Worm (Caenorhabditis elegans): Measurements from ENCODE around the gene zim-1.
A peak's percentile ranks its signal among the peaks of the same experiment; 100 is the strongest.

zim-1 gene

DNA sequence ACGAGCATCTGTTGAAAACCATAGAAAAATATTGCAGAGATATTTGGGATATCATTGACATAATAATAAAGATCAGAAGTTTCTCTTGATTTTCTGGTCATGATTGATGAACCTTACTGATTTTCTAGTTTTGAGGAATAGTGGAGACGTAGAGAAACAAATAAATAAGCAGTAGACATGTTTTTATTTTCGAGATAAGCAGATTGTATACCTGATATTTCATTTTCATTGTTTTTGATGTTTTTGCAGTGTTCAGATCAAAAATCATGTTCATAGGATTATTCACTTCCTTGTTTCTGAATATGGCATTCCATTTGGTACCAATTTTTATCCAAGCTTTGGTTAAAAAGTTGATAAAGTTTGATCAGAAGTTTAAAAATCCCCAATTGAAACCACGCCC lies 8.3 kb upstream of the zim-1 start, which contains the start of gene T07G12.4:
T07G12.4 (minus strand) TSS at position 101 of the 400 bp plus-strand sequence.
- no peak for TF ChIP-seq med-1 (GFP tag; optimal IDR thresholded peaks at IDR 0.05; ENCODE audit: insufficient read depth)
- no peak for TF ChIP-seq flt-1 (GFP tag; IDR thresholded peaks at IDR 0.05)
- no peak for TF ChIP-seq klf-2 (GFP tag; conservative IDR thresholded peaks at IDR 0.05)
- no peak for TF ChIP-seq ztf-23 (GFP tag; IDR thresholded peaks at IDR 0.05)
- no peak for TF ChIP-seq T22C8.4 (GFP tag; IDR thresholded peaks at IDR 0.05)
- TF ChIP-seq ztf-29 (GFP tag; IDR thresholded peaks at IDR 0.05): no peak
- no peak for TF ChIP-seq tab-1 (GFP tag; IDR thresholded peaks at IDR 0.05)
- TF ChIP-seq ref-1 (GFP tag; conservative IDR thresholded peaks at IDR 0.05): no peak
- TF ChIP-seq cog-1 (tag; optimal IDR thresholded peaks at IDR 0.05): no peak

DNA sequence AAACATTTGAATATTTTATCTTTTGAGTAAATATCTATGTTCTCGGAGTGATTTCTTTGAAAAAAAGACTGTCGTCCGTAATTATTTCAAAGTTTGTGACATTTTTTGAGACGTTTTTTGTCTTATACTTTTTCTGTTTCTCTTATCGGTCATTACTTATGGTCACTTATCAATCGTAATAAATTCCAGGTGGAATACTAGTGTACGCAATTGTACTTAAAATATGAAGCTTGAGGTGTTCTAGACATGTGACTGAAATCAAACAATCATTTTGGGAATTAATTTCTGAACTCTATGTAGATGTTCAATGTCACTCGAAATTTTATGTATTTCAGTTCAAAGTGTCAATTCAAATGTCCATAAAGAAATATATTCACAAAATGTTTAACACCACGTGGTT lies 4.6 kb upstream of the zim-1 start:
- TF ChIP-seq ref-1 (GFP tag; conservative IDR thresholded peaks at IDR 0.05): no peak
- TF ChIP-seq ztf-23 (GFP tag; IDR thresholded peaks at IDR 0.05): no peak
- no peak for TF ChIP-seq T22C8.4 (GFP tag; IDR thresholded peaks at IDR 0.05)
- TF ChIP-seq med-1 (GFP tag; optimal IDR thresholded peaks at IDR 0.05; ENCODE audit: insufficient read depth): no peak

DNA sequence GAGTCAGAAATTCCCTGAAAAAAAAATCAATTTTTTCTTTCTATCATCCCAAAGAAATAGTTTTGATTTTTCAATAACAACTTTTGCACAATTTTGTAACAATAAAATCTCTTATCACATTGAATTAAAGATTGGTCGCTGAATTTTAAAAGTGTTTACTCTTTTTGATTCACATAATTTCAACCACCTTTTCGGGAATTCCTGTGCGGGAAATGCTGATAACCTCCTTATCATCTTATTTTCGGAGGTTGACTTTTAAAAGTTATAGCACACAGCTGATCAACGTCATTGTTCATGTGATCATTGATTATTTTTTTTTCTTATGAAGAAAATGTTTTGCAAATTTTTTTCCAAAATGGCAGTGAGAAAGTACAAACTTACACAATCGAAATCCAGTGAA lies 3.5 kb upstream of the zim-1 start:
- TF ChIP-seq ztf-29 (GFP tag; IDR thresholded peaks at IDR 0.05) (no peak), tab-1 (GFP tag; IDR thresholded peaks at IDR 0.05) (no peak), ztf-23 (GFP tag; IDR thresholded peaks at IDR 0.05) (no peak), cog-1 (tag; optimal IDR thresholded peaks at IDR 0.05) (no peak), flt-1 (GFP tag; IDR thresholded peaks at IDR 0.05) (no peak), med-1 (GFP tag; optimal IDR thresholded peaks at IDR 0.05; ENCODE audit: insufficient read depth) (no peak), T22C8.4 (GFP tag; IDR thresholded peaks at IDR 0.05) (no peak), klf-2 (GFP tag; conservative IDR thresholded peaks at IDR 0.05) (no peak), ref-1 (GFP tag; conservative IDR thresholded peaks at IDR 0.05) (no peak)

DNA sequence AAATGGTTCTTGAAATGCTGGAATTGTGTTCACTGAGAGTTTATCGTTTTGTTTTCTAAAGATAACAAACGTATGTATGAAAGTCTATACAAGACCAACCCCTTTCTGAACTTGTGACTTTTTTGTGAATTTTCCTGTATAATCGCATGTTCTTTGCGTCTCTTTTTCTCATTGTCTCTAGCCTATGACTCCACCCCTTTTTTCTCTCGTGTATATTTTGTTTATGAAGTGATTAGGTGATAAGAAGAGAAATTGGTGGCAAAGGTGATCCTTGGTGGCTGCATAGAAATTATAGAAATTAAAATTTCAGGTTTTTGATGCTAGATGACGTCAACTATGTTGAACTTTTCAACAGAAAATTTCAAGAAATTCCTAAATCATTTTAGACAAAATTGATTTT lies 1.8 kb upstream of the zim-1 start, which contains the start of gene T07G12.5:
T07G12.5 (minus strand) TSS at position 101 of the 400 bp plus-strand sequence.
- TF ChIP-seq T22C8.4 (GFP tag; IDR thresholded peaks at IDR 0.05) (no peak), ref-1 (GFP tag; conservative IDR thresholded peaks at IDR 0.05) (no peak), tab-1 (GFP tag; IDR thresholded peaks at IDR 0.05) (no peak), ztf-29 (GFP tag; IDR thresholded peaks at IDR 0.05) (no peak), cog-1 (tag; optimal IDR thresholded peaks at IDR 0.05) (no peak), klf-2 (GFP tag; conservative IDR thresholded peaks at IDR 0.05) (no peak), flt-1 (GFP tag; IDR thresholded peaks at IDR 0.05) (no peak)

DNA sequence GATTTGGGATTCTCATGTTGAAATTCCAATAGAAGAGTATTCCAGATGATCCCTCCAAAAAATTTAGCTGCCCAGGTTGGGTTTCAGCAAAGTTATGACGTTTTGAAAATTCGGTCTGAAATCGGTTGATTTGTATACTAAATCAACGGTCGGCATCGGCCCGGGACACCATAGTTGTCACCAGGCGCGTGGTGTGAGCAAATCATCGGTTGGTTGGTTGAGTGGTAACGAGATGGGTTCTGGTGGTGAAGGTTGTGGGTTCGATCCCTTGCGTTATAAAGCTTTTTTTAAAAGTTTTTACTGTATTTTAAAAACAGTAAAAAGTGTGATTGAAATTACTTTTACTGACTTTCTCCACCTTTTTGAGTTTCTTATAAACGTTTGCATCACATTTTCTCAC lies 1.7 kb downstream of the zim-1 start:
- TF ChIP-seq tab-1 (GFP tag; IDR thresholded peaks at IDR 0.05): 0 out of 2 replicates have a peak, but pooled peaks have one; percentile 53
- TF ChIP-seq ref-1 (GFP tag; conservative IDR thresholded peaks at IDR 0.05): peak; percentile 62

DNA sequence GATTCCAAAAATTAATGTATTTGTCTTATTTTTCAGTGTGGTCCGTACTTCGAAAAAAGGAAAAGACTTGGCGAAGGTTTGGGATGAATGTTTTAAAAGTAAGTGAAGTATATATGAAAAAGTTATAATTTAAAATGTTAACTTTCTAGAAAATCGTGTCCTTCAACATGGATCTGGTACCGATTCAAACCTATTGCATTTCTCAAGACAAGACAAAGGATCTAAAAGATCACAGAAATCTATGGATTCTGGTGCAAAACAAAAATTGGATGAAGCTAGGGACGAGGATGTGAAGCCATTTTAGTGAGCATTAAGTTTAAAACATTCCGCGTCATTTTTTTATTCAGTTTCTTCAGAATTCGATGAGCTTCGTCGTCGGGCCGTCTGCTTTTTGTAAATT lies 8.1 kb downstream of the zim-1 start, which contains the start of gene zim-2:
zim-2 (plus strand) TSS at position 301 of the 400 bp plus-strand sequence.
- TF ChIP-seq ztf-29 (GFP tag; IDR thresholded peaks at IDR 0.05) (no peak), klf-2 (GFP tag; conservative IDR thresholded peaks at IDR 0.05) (no peak), T22C8.4 (GFP tag; IDR thresholded peaks at IDR 0.05) (no peak), tab-1 (GFP tag; IDR thresholded peaks at IDR 0.05) (no peak)

DNA sequence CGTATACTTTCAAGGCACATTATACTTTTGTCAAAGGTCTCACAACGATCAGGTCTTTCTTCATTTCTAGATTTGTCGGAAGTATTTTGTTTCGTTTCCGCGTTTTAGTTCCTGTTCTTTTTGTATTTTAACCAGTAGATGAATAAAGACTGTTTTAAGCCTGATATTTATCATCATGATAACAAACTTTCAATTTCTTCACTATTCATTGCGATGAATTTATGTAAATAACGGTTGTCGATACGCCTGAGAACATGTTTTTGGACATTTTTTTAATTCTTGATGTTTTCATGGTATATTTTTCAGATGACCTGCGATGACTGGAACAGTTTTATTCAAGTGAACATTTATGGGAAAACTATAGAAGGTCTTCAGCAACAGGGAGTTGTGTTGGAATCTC lies 11.5 kb downstream of the zim-1 start, which contains the start of gene zim-3:
zim-3 (plus strand) TSS at position 301 of the 400 bp plus-strand sequence.
- TF ChIP-seq ref-1 (GFP tag; conservative IDR thresholded peaks at IDR 0.05) (no peak), cog-1 (tag; optimal IDR thresholded peaks at IDR 0.05) (no peak), flt-1 (GFP tag; IDR thresholded peaks at IDR 0.05) (no peak), tab-1 (GFP tag; IDR thresholded peaks at IDR 0.05) (no peak), med-1 (GFP tag; optimal IDR thresholded peaks at IDR 0.05; ENCODE audit: insufficient read depth) (no peak)

DNA sequence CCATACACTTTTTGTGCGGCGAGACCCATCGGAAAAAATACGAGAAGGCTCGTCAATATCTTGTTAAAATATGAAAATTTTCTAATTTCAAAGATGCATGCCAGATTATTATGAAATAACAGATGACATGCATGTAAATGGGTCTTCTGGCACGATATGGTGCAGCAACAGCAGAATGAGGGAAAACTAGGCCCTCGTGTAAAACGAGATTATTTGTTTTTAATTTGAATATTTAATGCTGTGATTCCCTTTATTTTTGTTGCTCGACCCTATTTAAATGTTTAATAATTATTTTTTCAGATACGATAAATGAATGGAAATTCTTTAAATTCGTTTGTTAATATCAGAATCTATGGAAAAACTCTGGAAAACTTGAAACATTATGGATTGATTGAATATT lies 14.7 kb downstream of the zim-1 start, which contains the start of gene him-8:
him-8 (plus strand) TSS at position 301 of the 400 bp plus-strand sequence.
- TF ChIP-seq tab-1 (GFP tag; IDR thresholded peaks at IDR 0.05): no peak
- TF ChIP-seq ztf-29 (GFP tag; IDR thresholded peaks at IDR 0.05): no peak
- no peak for TF ChIP-seq klf-2 (GFP tag; conservative IDR thresholded peaks at IDR 0.05)
- no peak for TF ChIP-seq T22C8.4 (GFP tag; IDR thresholded peaks at IDR 0.05)
- TF ChIP-seq cog-1 (tag; optimal IDR thresholded peaks at IDR 0.05): no peak
- no peak for TF ChIP-seq med-1 (GFP tag; optimal IDR thresholded peaks at IDR 0.05; ENCODE audit: insufficient read depth)

DNA sequence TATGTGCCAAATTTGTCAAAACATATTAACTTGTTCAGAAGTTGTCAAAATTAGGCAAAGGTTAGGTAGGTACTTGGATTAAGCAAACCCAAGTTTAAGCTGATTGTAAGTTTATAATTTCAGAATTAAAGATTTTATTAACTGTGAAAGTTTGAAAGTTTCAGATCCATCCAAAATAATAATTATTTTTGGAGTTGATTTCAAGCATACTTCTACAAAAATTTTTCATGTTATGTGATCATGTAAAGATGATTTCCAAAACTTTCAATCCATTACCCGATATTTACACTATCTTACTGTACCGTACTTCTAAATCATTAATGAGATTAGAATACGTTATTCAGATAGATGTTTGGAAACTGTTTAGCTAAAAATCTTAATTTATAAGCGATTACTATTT lies 17.7 kb downstream of the zim-1 start:
- no peak for TF ChIP-seq klf-2 (GFP tag; conservative IDR thresholded peaks at IDR 0.05)
- no peak for TF ChIP-seq ztf-23 (GFP tag; IDR thresholded peaks at IDR 0.05)
- no peak for TF ChIP-seq tab-1 (GFP tag; IDR thresholded peaks at IDR 0.05)
- no peak for TF ChIP-seq cog-1 (tag; optimal IDR thresholded peaks at IDR 0.05)
- no peak for TF ChIP-seq T22C8.4 (GFP tag; IDR thresholded peaks at IDR 0.05)
- no peak for TF ChIP-seq ref-1 (GFP tag; conservative IDR thresholded peaks at IDR 0.05)

DNA sequence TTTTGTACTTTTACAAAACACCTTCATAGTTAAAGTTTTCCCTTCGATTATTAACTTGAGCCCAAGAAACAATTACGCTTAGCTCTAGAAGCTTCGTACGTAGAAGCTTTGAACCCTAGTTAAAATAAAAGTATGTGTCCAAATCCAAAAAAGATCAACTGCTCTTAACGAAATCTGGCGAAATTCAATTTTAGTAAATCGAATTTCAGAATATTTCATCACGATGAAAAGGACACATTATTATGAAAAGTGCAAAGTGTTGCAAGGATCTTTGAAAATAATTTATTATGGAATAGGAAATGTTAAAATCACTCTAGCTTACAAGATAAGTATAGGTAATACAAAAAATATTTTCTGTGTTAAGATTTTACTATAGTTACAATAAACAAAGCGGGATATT lies 18.4 kb downstream of the zim-1 start:
- TF ChIP-seq klf-2 (GFP tag; conservative IDR thresholded peaks at IDR 0.05) (no peak), ztf-23 (GFP tag; IDR thresholded peaks at IDR 0.05) (no peak), ref-1 (GFP tag; conservative IDR thresholded peaks at IDR 0.05) (no peak), flt-1 (GFP tag; IDR thresholded peaks at IDR 0.05) (no peak), cog-1 (tag; optimal IDR thresholded peaks at IDR 0.05) (no peak), med-1 (GFP tag; optimal IDR thresholded peaks at IDR 0.05; ENCODE audit: insufficient read depth) (no peak)

DNA sequence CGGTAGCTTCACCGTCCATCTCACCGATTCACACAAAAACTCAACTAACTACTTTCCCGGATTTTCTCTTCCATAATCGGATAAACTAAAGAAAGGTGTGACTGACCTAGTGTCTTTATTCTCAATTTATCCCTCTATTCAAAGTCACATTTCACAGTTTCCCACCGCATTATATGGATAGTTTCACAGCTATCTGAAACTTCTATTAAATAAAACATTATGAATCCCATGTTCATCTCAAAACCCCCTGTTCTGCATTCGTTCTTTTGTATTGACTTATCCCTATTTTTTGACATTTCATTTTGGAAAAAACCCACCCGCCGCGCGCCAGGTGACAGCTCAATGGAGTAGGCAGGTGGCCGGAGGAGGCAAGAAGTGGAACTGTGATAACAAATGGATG lies 20.9 kb downstream of the zim-1 start:
- TF ChIP-seq T22C8.4 (GFP tag; IDR thresholded peaks at IDR 0.05) (no peak), klf-2 (GFP tag; conservative IDR thresholded peaks at IDR 0.05) (no peak), ref-1 (GFP tag; conservative IDR thresholded peaks at IDR 0.05) (no peak), ztf-23 (GFP tag; IDR thresholded peaks at IDR 0.05) (no peak), cog-1 (tag; optimal IDR thresholded peaks at IDR 0.05) (no peak), ztf-29 (GFP tag; IDR thresholded peaks at IDR 0.05) (no peak), med-1 (GFP tag; optimal IDR thresholded peaks at IDR 0.05; ENCODE audit: insufficient read depth) (no peak), flt-1 (GFP tag; IDR thresholded peaks at IDR 0.05) (no peak), tab-1 (GFP tag; IDR thresholded peaks at IDR 0.05) (no peak)

Data from whole organism, midembryonic.